Fruit fly (Drosophila melanogaster) Kc167 (cell line): ENCODE measurements around the gene Agpat3.

Experiments
- Myc ChIP-seq: fragments of >200 bp; optimal IDR thresholded peaks from 2 replicates; lab custom pipeline; 2017; ENCODE audit warnings: missing external identifiers
- insv ChIP-seq: fragments of >200 bp; optimal IDR thresholded peaks from 3 replicates; lab custom pipeline; 2018; ENCODE audit warnings: missing external identifiers

- TF ChIP-seq Myc (lab: Kevin White, UChicago) = no peak
- TF ChIP-seq insv (lab: Kevin White, UChicago) = no peak
Observed at dm6 chr3L:16394506-16394905, 8.7 kb upstream of the Agpat3 start, which contains the start of gene Gagr.
